Fruit fly (Drosophila melanogaster) whole organism, embryonic: ENCODE data around the gene kay.

Source experiments
- C15 ChIP-seq: fragments of 200-800 bp; sonication (Bioruptor generic); IDR thresholded peaks from 3 replicates; pipeline ENCODE4 v1.3.6; 2022; ENCODE audit warnings: missing biosample characterization, missing genetic modification characterization
- CG10366 ChIP-seq: fragments of 200-800 bp; sonication (Bioruptor generic); IDR thresholded peaks from 2 replicates; pipeline ENCODE4 v1.3.6; 2022; ENCODE audit warnings: missing biosample characterization, missing genetic modification characterization
- CG11560 ChIP-seq: fragments of 200-800 bp; sonication (Bioruptor generic); IDR thresholded peaks from 3 replicates; pipeline ENCODE4 v1.3.6; 2022; ENCODE audit warnings: missing biosample characterization, missing genetic modification characterization
- CG11695 ChIP-seq: fragments of 200-800 bp; sonication (Bioruptor generic); IDR thresholded peaks from 3 replicates; pipeline ENCODE4 v1.3.6; 2022; ENCODE audit warnings: missing biosample characterization, missing genetic modification characterization
- CG12219 ChIP-seq: fragments of 200-800 bp; sonication (Bioruptor generic); optimal IDR thresholded peaks from 3 replicates; lab custom pipeline; 2018; ENCODE audit warnings: missing biosample characterization, mild to moderate bottlenecking, missing genetic modification characterization
- CG12744 ChIP-seq: fragments of 200-800 bp; sonication (Bioruptor generic); optimal IDR thresholded peaks from 2 replicates; lab custom pipeline; 2016; ENCODE audit warnings: missing biosample characterization, missing genetic modification characterization
- CG12942 ChIP-seq: fragments of 200-800 bp; sonication (Bioruptor generic); optimal IDR thresholded peaks from 3 replicates; lab custom pipeline; 2016; ENCODE audit warnings: missing biosample characterization, missing genetic modification characterization
- CG15073 ChIP-seq: fragments of 200-800 bp; sonication (Bioruptor generic); optimal IDR thresholded peaks from 2 replicates; lab custom pipeline; 2016; ENCODE audit warnings: missing biosample characterization, missing genetic modification characterization
- CG15479 ChIP-seq: fragments of 200-800 bp; sonication (Bioruptor generic); optimal IDR thresholded peaks from 3 replicates; lab custom pipeline; 2019; ENCODE audit warnings: missing biosample characterization, mild to moderate bottlenecking, missing genetic modification characterization, moderate library complexity
- CG1602 ChIP-seq: fragments of 200-800 bp; sonication (Bioruptor generic); optimal IDR thresholded peaks from 3 replicates; lab custom pipeline; 2016; ENCODE audit warnings: missing biosample characterization, missing genetic modification characterization
- CG16815 ChIP-seq: fragments of 200-800 bp; sonication (Bioruptor generic); optimal IDR thresholded peaks from 3 replicates; lab custom pipeline; 2017; ENCODE audit warnings: missing biosample characterization, mild to moderate bottlenecking, missing genetic modification characterization
- CG16863 ChIP-seq: fragments of 200-800 bp; sonication (Bioruptor generic); optimal IDR thresholded peaks from 3 replicates; lab custom pipeline; 2016; ENCODE audit warnings: missing biosample characterization, missing genetic modification characterization
- CG17912 ChIP-seq: fragments of 200-800 bp; sonication (Bioruptor generic); optimal IDR thresholded peaks from 2 replicates; lab custom pipeline; 2018; ENCODE audit warnings: missing biosample characterization, mild to moderate bottlenecking, missing genetic modification characterization
- CG18599 ChIP-seq: fragments of 200-800 bp; sonication (Bioruptor generic); optimal IDR thresholded peaks from 3 replicates; lab custom pipeline; 2017; ENCODE audit warnings: missing biosample characterization, missing genetic modification characterization, mild to moderate bottlenecking, moderate library complexity, missing genetic modification reagents
- CG18764 ChIP-seq: fragments of 200-800 bp; sonication (Bioruptor generic); optimal IDR thresholded peaks from 3 replicates; lab custom pipeline; 2016; ENCODE audit warnings: missing biosample characterization, missing genetic modification characterization
- CG34224 ChIP-seq: fragments of 200-800 bp; sonication (Bioruptor generic); IDR thresholded peaks from 3 replicates; pipeline ENCODE4 v1.3.6; 2022; ENCODE audit warnings: missing biosample characterization, missing genetic modification characterization; ENCODE audit not compliant: partially characterized antibody
- CG42726 ChIP-seq: fragments of 200-800 bp; sonication (Bioruptor generic); IDR thresholded peaks from 2 replicates; pipeline ENCODE4 v1.3.6; 2022; ENCODE audit warnings: missing biosample characterization, missing genetic modification characterization; ENCODE audit not compliant: partially characterized antibody
- CG7839 ChIP-seq: fragments of 200-800 bp; sonication (Bioruptor generic); optimal IDR thresholded peaks from 3 replicates; lab custom pipeline; 2018; ENCODE audit warnings: missing biosample characterization, mild to moderate bottlenecking, missing genetic modification characterization, moderate library complexity
- CG8281 ChIP-seq: fragments of 200-800 bp; sonication (Bioruptor generic); optimal IDR thresholded peaks from 2 replicates; lab custom pipeline; 2018; ENCODE audit warnings: missing biosample characterization, mild to moderate bottlenecking, missing genetic modification characterization, moderate library complexity
- CG9932 ChIP-seq: fragments of 200-800 bp; sonication (Bioruptor generic); IDR thresholded peaks from 2 replicates; pipeline ENCODE4 v1.3.6; 2022; ENCODE audit warnings: missing biosample characterization, missing genetic modification characterization
- Camta ChIP-seq: fragments of 200-800 bp; sonication (Bioruptor generic); optimal IDR thresholded peaks from 2 replicates; lab custom pipeline; 2016; ENCODE audit warnings: missing biosample characterization, missing genetic modification characterization
- CkIIα-i1 ChIP-seq: fragments of 200-800 bp; sonication (Bioruptor generic); IDR thresholded peaks from 2 replicates; pipeline ENCODE4 v1.3.6; 2022; ENCODE audit warnings: missing biosample characterization, missing genetic modification characterization
- Dad ChIP-seq: fragments of 200-800 bp; sonication (Bioruptor generic); optimal IDR thresholded peaks from 3 replicates; lab custom pipeline; 2016; ENCODE audit warnings: missing biosample characterization, missing genetic modification characterization
- Dp ChIP-seq: fragments of 200-800 bp; sonication (Bioruptor generic); optimal IDR thresholded peaks from 2 replicates; lab custom pipeline; 2018; ENCODE audit warnings: missing biosample characterization, mild to moderate bottlenecking, missing genetic modification characterization, moderate library complexity
- HmgZ ChIP-seq: fragments of 200-800 bp; sonication (Bioruptor generic); optimal IDR thresholded peaks from 2 replicates; lab custom pipeline; 2018; ENCODE audit warnings: missing biosample characterization, mild to moderate bottlenecking, missing genetic modification characterization
- Nf-YB ChIP-seq: fragments of 200-800 bp; sonication (Bioruptor generic); optimal IDR thresholded peaks from 3 replicates; lab custom pipeline; 2019; ENCODE audit warnings: missing biosample characterization, mild to moderate bottlenecking, missing genetic modification characterization, moderate library complexity
- Sox100B ChIP-seq: fragments of 200-800 bp; sonication (Bioruptor generic); optimal IDR thresholded peaks from 3 replicates; lab custom pipeline; 2018; ENCODE audit warnings: missing biosample characterization, mild to moderate bottlenecking, missing genetic modification characterization
- Spps ChIP-seq: fragments of 200-800 bp; sonication (Bioruptor generic); optimal IDR thresholded peaks from 2 replicates; lab custom pipeline; 2018; ENCODE audit warnings: missing biosample characterization, mild to moderate bottlenecking, missing genetic modification characterization
- abd-A ChIP-seq: fragments of 200-800 bp; sonication (Bioruptor generic); optimal IDR thresholded peaks from 3 replicates; lab custom pipeline; 2019; ENCODE audit warnings: missing biosample characterization, mild to moderate bottlenecking, missing genetic modification characterization, moderate library complexity
- ap ChIP-seq: fragments of 200-800 bp; sonication (Bioruptor generic); IDR thresholded peaks from 2 replicates; pipeline ENCODE4 v1.3.6; 2022; ENCODE audit warnings: missing biosample characterization, missing genetic modification characterization
- ase ChIP-seq: fragments of 200-800 bp; sonication (Bioruptor generic); IDR thresholded peaks from 3 replicates; pipeline ENCODE4 v1.3.6; 2022; ENCODE audit warnings: missing biosample characterization, missing genetic modification characterization
- bbx ChIP-seq: fragments of 200-800 bp; sonication (Bioruptor generic); IDR thresholded peaks from 2 replicates; pipeline ENCODE4 v1.3.6; 2022; ENCODE audit warnings: missing biosample characterization, missing genetic modification characterization; ENCODE audit not compliant: partially characterized antibody
- dmrt11E ChIP-seq: fragments of 200-800 bp; sonication (Bioruptor generic); optimal IDR thresholded peaks from 3 replicates; lab custom pipeline; 2018; ENCODE audit warnings: missing biosample characterization, mild to moderate bottlenecking, missing genetic modification characterization, moderate library complexity
- fu2 ChIP-seq: fragments of 200-800 bp; sonication (Bioruptor generic); optimal IDR thresholded peaks from 2 replicates; lab custom pipeline; 2016; ENCODE audit warnings: missing biosample characterization, missing genetic modification characterization
- gfzf ChIP-seq: fragments of 200-800 bp; sonication (Bioruptor generic); optimal IDR thresholded peaks from 2 replicates; lab custom pipeline; 2016; ENCODE audit warnings: missing biosample characterization, mild to moderate bottlenecking, missing genetic modification characterization, moderate library complexity
- gsb-n ChIP-seq: fragments of 200-800 bp; sonication (Bioruptor generic); optimal IDR thresholded peaks from 3 replicates; lab custom pipeline; 2018; ENCODE audit warnings: missing biosample characterization, mild to moderate bottlenecking, missing genetic modification characterization
- inv ChIP-seq: fragments of 200-800 bp; sonication (Bioruptor generic); IDR thresholded peaks from 2 replicates; pipeline ENCODE4 v1.3.6; 2022; ENCODE audit warnings: missing biosample characterization, missing genetic modification characterization; ENCODE audit not compliant: partially characterized antibody
- kah ChIP-seq: fragments of 200-800 bp; sonication (Bioruptor generic); optimal IDR thresholded peaks from 2 replicates; lab custom pipeline; 2018; ENCODE audit warnings: missing biosample characterization, mild to moderate bottlenecking, missing genetic modification characterization
- kay ChIP-seq: fragments of 200-800 bp; sonication (Bioruptor generic); optimal IDR thresholded peaks from 2 replicates; lab custom pipeline; 2016; ENCODE audit warnings: missing biosample characterization, missing genetic modification characterization
- lola ChIP-seq, 3 experiments: fragments of >200 bp in 2 of 3; fragments of 200-800 bp in 1 of 3; sonication (Bioruptor generic) in 1 of 3; optimal IDR thresholded peaks; 2 replicates each; lab custom pipeline; 2017 to 2019; ENCODE audit warnings: missing biosample characterization in 3 of 3, missing genetic modification characterization in 3 of 3, mild to moderate bottlenecking in 1 of 3, moderate library complexity in 1 of 3
- odd ChIP-seq: fragments of 200-800 bp; sonication (Bioruptor generic); optimal IDR thresholded peaks from 2 replicates; lab custom pipeline; 2017; ENCODE audit warnings: missing biosample characterization, mild to moderate bottlenecking, missing genetic modification characterization
- repo ChIP-seq: fragments of 200-800 bp; sonication (Bioruptor generic); optimal IDR thresholded peaks from 2 replicates; lab custom pipeline; 2016; ENCODE audit warnings: missing biosample characterization, missing genetic modification characterization
- ro ChIP-seq: fragments of 200-800 bp; sonication (Bioruptor generic); IDR thresholded peaks from 2 replicates; pipeline ENCODE4 v1.3.6; 2022; ENCODE audit warnings: missing biosample characterization, missing genetic modification characterization
- schlank ChIP-seq: fragments of 200-800 bp; sonication (Bioruptor generic); optimal IDR thresholded peaks from 2 replicates; lab custom pipeline; 2018; ENCODE audit warnings: missing biosample characterization, mild to moderate bottlenecking, missing genetic modification characterization
- slou ChIP-seq: fragments of 200-800 bp; sonication (Bioruptor generic); optimal IDR thresholded peaks from 3 replicates; lab custom pipeline; 2016; ENCODE audit warnings: missing biosample characterization, missing genetic modification characterization
- stc ChIP-seq: fragments of 200-800 bp; sonication (Bioruptor generic); IDR thresholded peaks from 2 replicates; pipeline ENCODE4 v1.3.6; 2022; ENCODE audit warnings: missing biosample characterization, missing genetic modification characterization
- stwl ChIP-seq: fragments of 200-800 bp; sonication (Bioruptor generic); optimal IDR thresholded peaks from 3 replicates; lab custom pipeline; 2018; ENCODE audit warnings: missing biosample characterization, mild to moderate bottlenecking, missing genetic modification characterization, moderate library complexity
- tgo ChIP-seq: fragments of 200-800 bp; sonication (Bioruptor generic); IDR thresholded peaks from 3 replicates; pipeline ENCODE4 v1.3.6; 2022; ENCODE audit warnings: missing biosample characterization, missing genetic modification characterization
- vnd ChIP-seq: fragments of 200-800 bp; sonication (Bioruptor generic); IDR thresholded peaks from 3 replicates; pipeline ENCODE4 v1.3.6; 2022; ENCODE audit warnings: missing biosample characterization, missing genetic modification characterization; ENCODE audit not compliant: partially characterized antibody

kay gene

DNA sequence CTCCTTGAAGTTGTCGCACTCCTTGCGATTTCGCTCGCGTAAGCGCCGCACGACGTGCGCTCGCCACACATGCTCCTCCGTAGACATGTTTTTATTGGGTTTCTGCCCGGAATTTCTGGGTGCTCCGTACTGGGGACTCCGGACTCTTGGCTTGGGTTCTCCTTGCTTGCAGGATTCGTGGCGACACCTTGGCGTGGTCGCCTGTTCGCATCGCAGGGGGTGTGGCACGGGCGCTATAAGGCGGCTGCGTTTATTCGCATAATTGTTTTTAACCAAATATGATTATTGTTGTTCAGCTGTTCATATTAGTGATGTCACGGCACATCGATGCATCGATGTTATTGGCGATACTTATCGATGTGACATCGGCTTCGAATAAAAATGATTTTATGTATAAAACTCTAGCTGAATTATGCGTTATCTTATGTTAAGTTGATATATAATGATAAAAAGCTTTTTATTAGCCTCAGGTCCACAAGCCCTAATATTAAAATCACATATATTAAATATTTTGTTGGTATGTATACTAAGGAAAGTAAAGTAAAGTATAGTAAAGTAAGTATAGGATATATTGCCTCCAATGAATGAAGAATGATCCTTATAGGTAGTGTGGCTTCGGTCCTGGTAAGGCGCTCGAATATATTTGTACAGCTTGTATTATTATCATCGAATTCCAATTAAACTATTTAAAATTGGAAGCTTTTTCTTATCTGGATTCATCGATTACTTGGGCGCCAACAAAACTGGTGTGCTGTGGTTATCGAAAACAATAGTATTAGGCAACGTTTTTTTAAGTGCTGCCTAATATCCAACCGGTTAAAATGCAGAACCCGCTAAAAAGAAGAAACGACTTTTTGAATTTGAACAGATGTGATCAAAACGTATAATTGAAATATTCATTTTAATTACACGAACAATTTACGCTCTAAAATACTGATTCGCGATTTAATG, 69.2 kb downstream of the kay start, which contains the start of gene Atg16 (continued):
- TF ChIP-seq CG15479 (no peak), CG12744 (no peak), CG11560 (tag; lab: Robert Waterston, UW) (no peak), stwl (tag; lab: Kevin White, UChicago) (no peak), lola (GFP tag; optimal IDR thresholded peaks at IDR 0.05; lab: Kevin White, UChicago) (peak in 1 of 3 experiments; percentile 13), gsb-n (tag; lab: Kevin White, UChicago) (no peak), CG34224 (GFP tag; lab: Robert Waterston, UW) (peak; percentile 87), schlank (no peak), CG15073 (no peak), kah (GFP tag; lab: Kevin White, UChicago) (no peak), HmgZ (tag; lab: Kevin White, UChicago) (no peak), CG18764 (GFP tag; lab: Kevin White, UChicago) (no peak), Camta (GFP tag; lab: Kevin White, UChicago) (no peak), fu2 (no peak), repo (no peak), kay (GFP tag; lab: Kevin White, UChicago) (no peak), CkIIα-i1 (no peak), CG12942 (GFP tag; lab: Kevin White, UChicago) (no peak), Spps (no peak), tgo (no peak), CG7839 (tag; lab: Kevin White, UChicago) (no peak), CG18599 (GFP tag; lab: Kevin White, UChicago) (no peak), CG8281 (tag; lab: Kevin White, UChicago) (no peak), inv (GFP tag; lab: Robert Waterston, UW) (peak; percentile 93), CG17912 (no peak), CG9932 (peak; percentile 48), dmrt11E (tag; lab: Kevin White, UChicago) (no peak), ase (no peak), C15 (GFP tag; lab: Robert Waterston, UW) (no peak), ap (GFP tag; lab: Robert Waterston, UW) (no peak), Sox100B (GFP tag; lab: Kevin White, UChicago) (no peak), abd-A (tag; lab: Kevin White, UChicago) (no peak), CG42726 (peak; percentile 86), CG16815 (GFP tag; lab: Kevin White, UChicago) (no peak), stc (GFP tag; lab: Robert Waterston, UW) (no peak), CG11695 (no peak), slou (GFP tag; lab: Kevin White, UChicago) (no peak), Dp (GFP tag; lab: Kevin White, UChicago) (peak; percentile 90), CG1602 (GFP tag; lab: Kevin White, UChicago) (no peak), CG16863 (GFP tag; lab: Kevin White, UChicago) (no peak), Nf-YB (GFP tag; lab: Kevin White, UChicago) (no peak), odd (GFP tag; lab: Kevin White, UChicago) (no peak), ro (GFP tag; lab: Robert Waterston, UW) (no peak), vnd (GFP tag; lab: Robert Waterston, UW) (peak; percentile 94), CG12219 (GFP tag; lab: Kevin White, UChicago) (no peak), bbx (GFP tag; lab: Robert Waterston, UW) (peak; percentile 95), gfzf (GFP tag; lab: Kevin White, UChicago) (no peak), Dad (no peak), CG10366 (GFP tag; lab: Robert Waterston, UW) (no peak)
